Fruit fly (Drosophila melanogaster) whole organism, pupa: ENCODE measurements around the gene mbf1.

Experiments used
- CG10348 ChIP-seq: fragments of 200-800 bp; sonication (Bioruptor generic); IDR thresholded peaks from 2 replicates; pipeline ENCODE4 v1.3.6; 2022; ENCODE audit warnings: missing biosample characterization, missing genetic modification characterization
- CG12605 ChIP-seq: fragments of 200-800 bp; sonication (Bioruptor generic); IDR thresholded peaks from 2 replicates; pipeline ENCODE4 v1.3.6; 2022; ENCODE audit warnings: missing biosample characterization, missing genetic modification characterization
- CG13204 ChIP-seq: fragments of 200-800 bp; sonication (Bioruptor generic); optimal IDR thresholded peaks from 2 replicates; lab custom pipeline; 2018; ENCODE audit warnings: missing biosample characterization, mild to moderate bottlenecking, missing genetic modification characterization, moderate library complexity
- CG14655 ChIP-seq: fragments of 200-800 bp; sonication (Bioruptor generic); optimal IDR thresholded peaks from 3 replicates; lab custom pipeline; 2017; ENCODE audit warnings: mild to moderate bottlenecking, missing biosample characterization, missing genetic modification reagents, missing genetic modification characterization
- CG15710 ChIP-seq: fragments of 200-800 bp; sonication (Bioruptor generic); optimal IDR thresholded peaks from 2 replicates; lab custom pipeline; 2018; ENCODE audit warnings: missing biosample characterization, mild to moderate bottlenecking, missing genetic modification characterization, moderate library complexity
- CG17806 ChIP-seq: fragments of 200-800 bp; sonication (Bioruptor generic); optimal IDR thresholded peaks from 2 replicates; lab custom pipeline; 2018; ENCODE audit warnings: missing biosample characterization, mild to moderate bottlenecking, missing genetic modification characterization, moderate library complexity
- CG32121 ChIP-seq: fragments of 200-800 bp; sonication (Bioruptor generic); IDR thresholded peaks from 2 replicates; pipeline ENCODE4 v1.3.6; 2022; ENCODE audit warnings: missing biosample characterization, missing genetic modification characterization
- CG34367 ChIP-seq: fragments of 200-800 bp; sonication (Bioruptor generic); optimal IDR thresholded peaks from 2 replicates; lab custom pipeline; 2018; ENCODE audit warnings: missing biosample characterization, mild to moderate bottlenecking, missing genetic modification characterization
- CG4496 ChIP-seq: fragments of 200-800 bp; sonication (Bioruptor generic); IDR thresholded peaks from 3 replicates; pipeline ENCODE4 v1.3.6; 2022; ENCODE audit warnings: missing biosample characterization, missing genetic modification characterization
- CG8159 ChIP-seq: fragments of 200-800 bp; sonication (Bioruptor generic); optimal IDR thresholded peaks from 3 replicates; lab custom pipeline; 2018; ENCODE audit warnings: missing biosample characterization, mild to moderate bottlenecking, missing genetic modification characterization, moderate library complexity
- CG8301 ChIP-seq: fragments of 200-800 bp; sonication (Bioruptor generic); optimal IDR thresholded peaks from 2 replicates; lab custom pipeline; 2018; ENCODE audit warnings: missing biosample characterization, mild to moderate bottlenecking, missing genetic modification characterization
- CG9948 ChIP-seq: fragments of 200-800 bp; sonication (Bioruptor generic); optimal IDR thresholded peaks from 2 replicates; lab custom pipeline; 2018; ENCODE audit warnings: missing biosample characterization, mild to moderate bottlenecking, missing genetic modification characterization, moderate library complexity
- D1 ChIP-seq: fragments of 200-800 bp; sonication (Bioruptor generic); optimal IDR thresholded peaks from 2 replicates; lab custom pipeline; 2018; ENCODE audit warnings: missing biosample characterization, mild to moderate bottlenecking, missing genetic modification characterization, moderate library complexity
- EcR ChIP-seq: fragments of 200-800 bp; sonication (Bioruptor generic); optimal IDR thresholded peaks from 3 replicates; lab custom pipeline; 2019; ENCODE audit warnings: missing biosample characterization, missing genetic modification characterization, mild to moderate bottlenecking, moderate library complexity, missing genetic modification reagents
- Ets98B ChIP-seq: fragments of 200-800 bp; sonication (Bioruptor generic); IDR thresholded peaks from 2 replicates; pipeline ENCODE4 v1.3.6; 2022; ENCODE audit warnings: missing biosample characterization, missing genetic modification characterization
- Pif1A ChIP-seq: fragments of 200-800 bp; sonication (Bioruptor generic); optimal IDR thresholded peaks from 3 replicates; lab custom pipeline; 2016; ENCODE audit warnings: missing biosample characterization, missing genetic modification characterization
- Pif1B ChIP-seq: fragments of 200-800 bp; sonication (Bioruptor generic); optimal IDR thresholded peaks from 3 replicates; lab custom pipeline; 2016; ENCODE audit warnings: missing biosample characterization, missing genetic modification characterization
- Snoo ChIP-seq: fragments of 200-800 bp; sonication (Bioruptor generic); optimal IDR thresholded peaks from 3 replicates; lab custom pipeline; 2017; ENCODE audit warnings: missing biosample characterization, mild to moderate bottlenecking, missing genetic modification characterization, inconsistent platforms
- fd96Ca ChIP-seq: fragments of 200-800 bp; sonication (Bioruptor generic); IDR thresholded peaks from 3 replicates; pipeline ENCODE4 v1.3.6; 2022; ENCODE audit warnings: missing biosample characterization, missing genetic modification characterization
- gl ChIP-seq: fragments of 200-800 bp; sonication (Bioruptor generic); optimal IDR thresholded peaks from 2 replicates; lab custom pipeline; 2018; ENCODE audit warnings: missing biosample characterization, mild to moderate bottlenecking, missing genetic modification characterization
- rn ChIP-seq: fragments of 200-800 bp; sonication (Bioruptor generic); IDR thresholded peaks from 2 replicates; pipeline ENCODE4 v1.3.6; 2022; ENCODE audit warnings: missing biosample characterization, missing genetic modification characterization

Gene mbf1

dm6 chr3L:16610201-16610600 is 36.0 kb downstream of the mbf1 start, which contains the start of gene Prosbeta6:
Prosbeta6 (minus strand) TSS chr3L:16610418.
- TF ChIP-seq Pif1B (GFP tag; lab: Kevin White, UChicago), result no peak

dm6 chr3L:16612152-16612551 is 37.9 kb downstream of the mbf1 start, which contains the start of gene CG4101:
CG4101 (plus strand) TSS chr3L:16612486.
- peak; percentile 71 for TF ChIP-seq Pif1A (GFP tag; lab: Kevin White, UChicago)
- TF ChIP-seq gl (tag; lab: Kevin White, UChicago), result peak; percentile 45
- peak; percentile 64 for TF ChIP-seq CG14655 (GFP tag; lab: Kevin White, UChicago)
- TF ChIP-seq Snoo, result peak; percentile 70
- no peak for TF ChIP-seq EcR
- no peak for TF ChIP-seq CG13204 (GFP tag; lab: Kevin White, UChicago)
- peak; percentile 74 for TF ChIP-seq fd96Ca (GFP tag; lab: Robert Waterston, UW)
- peak; percentile 79 for TF ChIP-seq Ets98B (GFP tag; lab: Robert Waterston, UW)
- peak; percentile 80 for TF ChIP-seq CG4496 (GFP tag; lab: Robert Waterston, UW)
- TF ChIP-seq D1 (tag; lab: Kevin White, UChicago), result no peak
- TF ChIP-seq CG8301 (tag; lab: Kevin White, UChicago), result peak; percentile 60
- TF ChIP-seq rn (GFP tag; lab: Robert Waterston, UW), result no peak; the same call in none of the 2 replicates
- TF ChIP-seq CG15710, result peak; percentile 79
- TF ChIP-seq CG17806 (tag; lab: Kevin White, UChicago), result peak; percentile 69
- TF ChIP-seq CG8159 (tag; lab: Kevin White, UChicago), result peak; percentile 69
- peak; percentile 50 for TF ChIP-seq CG9948 (tag; lab: Kevin White, UChicago)
- TF ChIP-seq CG32121 (GFP tag; lab: Robert Waterston, UW), result peak; percentile 76; the same call in 1 of the 2 replicates
- peak; percentile 56 for TF ChIP-seq Pif1B (GFP tag; lab: Kevin White, UChicago)
- 0 out of 2 replicates have a peak, but pooled peaks have one; percentile 52 for TF ChIP-seq CG10348 (GFP tag; lab: Robert Waterston, UW)
- TF ChIP-seq CG34367 (tag; lab: Kevin White, UChicago), result peak; percentile 59

- TF ChIP-seq CG15710 (no peak), fd96Ca (GFP tag; lab: Robert Waterston, UW) (peak; percentile 21; the same call in 1 of the 3 replicates), Pif1A (GFP tag; lab: Kevin White, UChicago) (no peak), EcR (peak; percentile 75), CG32121 (GFP tag; lab: Robert Waterston, UW) (no peak), CG34367 (tag; lab: Kevin White, UChicago) (no peak), rn (GFP tag; lab: Robert Waterston, UW) (no peak)
Measured at dm6 chr3L:16612972-16613371, 38.7 kb downstream of the mbf1 start.

dm6 chr3L:16615132-16615709 is 41.0 kb downstream of the mbf1 start, which contains the start of gene Mo25:
Mo25 (minus strand) TSS chr3L:16615472.
- TF ChIP-seq rn (GFP tag; lab: Robert Waterston, UW) (no peak), Ets98B (GFP tag; lab: Robert Waterston, UW) (peak; percentile 30; the same call in 1 of the 2 replicates), CG17806 (tag; lab: Kevin White, UChicago) (no peak), gl (tag; lab: Kevin White, UChicago) (no peak), CG13204 (GFP tag; lab: Kevin White, UChicago) (no peak), CG8159 (tag; lab: Kevin White, UChicago) (no peak), CG32121 (GFP tag; lab: Robert Waterston, UW) (0 out of 2 replicates have a peak, but pooled peaks have one; percentile 13), CG4496 (GFP tag; lab: Robert Waterston, UW) (no peak), Pif1A (GFP tag; lab: Kevin White, UChicago) (no peak), CG14655 (GFP tag; lab: Kevin White, UChicago) (no peak), EcR (no peak), CG8301 (tag; lab: Kevin White, UChicago) (no peak), CG12605 (GFP tag; lab: Robert Waterston, UW) (no peak), Pif1B (GFP tag; lab: Kevin White, UChicago) (peak; percentile 44), Snoo (peak; percentile 31), D1 (tag; lab: Kevin White, UChicago) (no peak), CG34367 (tag; lab: Kevin White, UChicago) (no peak), CG9948 (tag; lab: Kevin White, UChicago) (no peak), CG10348 (GFP tag; lab: Robert Waterston, UW) (no peak), CG15710 (peak; percentile 48), fd96Ca (GFP tag; lab: Robert Waterston, UW) (peak; percentile 30; the same call in 1 of the 3 replicates)

dm6 chr3L:16626199-16626598 is 52.0 kb downstream of the mbf1 start:
- TF ChIP-seq CG14655 (GFP tag; lab: Kevin White, UChicago) (no peak), fd96Ca (GFP tag; lab: Robert Waterston, UW) (no peak), CG34367 (tag; lab: Kevin White, UChicago) (no peak), CG9948 (tag; lab: Kevin White, UChicago) (no peak), rn (GFP tag; lab: Robert Waterston, UW) (no peak), D1 (tag; lab: Kevin White, UChicago) (no peak), Snoo (no peak), CG8159 (tag; lab: Kevin White, UChicago) (no peak), CG10348 (GFP tag; lab: Robert Waterston, UW) (no peak), gl (tag; lab: Kevin White, UChicago) (no peak), Pif1A (GFP tag; lab: Kevin White, UChicago) (no peak), CG32121 (GFP tag; lab: Robert Waterston, UW) (no peak), Pif1B (GFP tag; lab: Kevin White, UChicago) (no peak), CG8301 (tag; lab: Kevin White, UChicago) (no peak)
